Fruit fly (Drosophila melanogaster): ENCODE measurements around the gene zormin.

zormin gene

DNA sequence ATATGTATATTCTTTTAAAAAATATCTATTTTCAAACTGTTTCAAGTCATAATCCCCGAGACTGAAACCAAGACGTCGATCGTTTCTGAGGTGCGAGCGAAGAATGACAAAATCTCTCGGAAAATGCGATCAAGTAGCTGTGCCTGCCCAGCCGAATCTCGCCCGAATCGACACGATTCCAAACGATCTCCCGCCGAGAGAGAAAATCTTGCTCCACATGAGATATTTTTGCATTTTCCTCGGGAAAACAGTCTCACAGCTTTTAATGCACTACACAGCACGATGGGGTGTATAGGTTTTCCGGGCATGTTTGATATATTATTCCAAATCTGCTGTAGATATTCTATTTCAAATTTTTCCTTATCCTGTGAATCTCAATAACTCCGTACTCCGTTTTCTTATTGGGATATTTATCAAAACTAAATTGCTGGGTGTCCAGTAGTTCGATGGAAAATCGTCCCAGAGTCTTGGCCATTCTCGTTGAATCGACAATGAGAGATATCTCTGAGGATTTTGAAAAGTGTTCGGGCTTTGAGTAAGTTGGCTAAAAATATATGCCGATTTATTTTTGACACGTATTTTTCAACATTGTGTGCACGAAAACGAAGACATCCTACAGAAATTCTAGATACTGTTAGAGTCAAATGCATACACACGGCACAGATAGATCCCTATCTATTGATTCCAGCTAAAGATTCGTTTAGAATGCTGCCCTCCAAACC lies 35.8 kb downstream of the zormin start, which contains the start of gene sls (continued):
- TF ChIP-seq wek (GFP tag; optimal IDR thresholded peaks at IDR 0.05) (peak; percentile 72), D (optimal IDR thresholded peaks at IDR 0.05) (no peak), D (GFP tag; optimal IDR thresholded peaks at IDR 0.05) (peak; percentile 79), ERR (GFP tag; optimal IDR thresholded peaks at IDR 0.05) (peak; percentile 92), Dad (GFP tag; optimal IDR thresholded peaks at IDR 0.05) (peak; percentile 66), CG7745 (tag; optimal IDR thresholded peaks at IDR 0.05) (peak; percentile 32), BtbVII (GFP tag; optimal IDR thresholded peaks at IDR 0.05) (peak; percentile 55), Oli (tag; optimal IDR thresholded peaks at IDR 0.05) (peak; percentile 93), NFAT (GFP tag; IDR thresholded peaks at IDR 0.05) (peak; percentile 78), CG18599 (GFP tag; optimal IDR thresholded peaks at IDR 0.05) (peak; percentile 81), Bdp1 (GFP tag; optimal IDR thresholded peaks at IDR 0.05) (peak; percentile 69), Awh (GFP tag; IDR thresholded peaks at IDR 0.05) (peak; percentile 90), CG17186 (GFP tag; optimal IDR thresholded peaks at IDR 0.05) (peak; percentile 27), CG7987 (GFP tag; optimal IDR thresholded peaks at IDR 0.05) (peak; percentile 61), CG2712 (tag; optimal IDR thresholded peaks at IDR 0.05) (peak; percentile 91), CG14014 (GFP tag; IDR thresholded peaks at IDR 0.05) (peak; percentile 93), HHEX (GFP tag; optimal IDR thresholded peaks at IDR 0.05) (peak; percentile 88), CG8089 (GFP tag; optimal IDR thresholded peaks at IDR 0.05) (peak; percentile 89), toy (GFP tag; IDR thresholded peaks at IDR 0.05) (peak; percentile 64), shn (GFP tag; optimal IDR thresholded peaks at IDR 0.05) (peak; percentile 88), CG15601 (tag; optimal IDR thresholded peaks at IDR 0.05) (peak; percentile 93), zen2 (GFP tag; IDR thresholded peaks at IDR 0.05; ENCODE audit: partially characterized antibody) (no peak), vvl (GFP tag; IDR thresholded peaks at IDR 0.05) (peak; percentile 94), Nf-YB (GFP tag; optimal IDR thresholded peaks at IDR 0.05) (peak; percentile 76), chinmo (GFP tag; IDR thresholded peaks at IDR 0.05; ENCODE audit: partially characterized antibody) (no peak), Hr39 (optimal IDR thresholded peaks at IDR 0.05) (no peak), crc (GFP tag; optimal IDR thresholded peaks at IDR 0.05) (peak; percentile 42), CG17385 (GFP tag; optimal IDR thresholded peaks at IDR 0.05) (peak; percentile 90), CG10267 (tag; optimal IDR thresholded peaks at IDR 0.05) (peak; percentile 86), ase (GFP tag; IDR thresholded peaks at IDR 0.05) (peak; percentile 83), sens-2 (GFP tag; IDR thresholded peaks at IDR 0.05) (peak; percentile 89), CG10366 (GFP tag; IDR thresholded peaks at IDR 0.05) (peak; percentile 90), tin (GFP tag; optimal IDR thresholded peaks at IDR 0.05) (peak; percentile 64), grau (tag; optimal IDR thresholded peaks at IDR 0.05) (peak; percentile 94), cwo (GFP tag; optimal IDR thresholded peaks at IDR 0.05) (peak; percentile 64), Gsc (GFP tag; IDR thresholded peaks at IDR 0.05) (peak; percentile 75), CG17361 (GFP tag; IDR thresholded peaks at IDR 0.05) (peak; percentile 86), CG12942 (GFP tag; optimal IDR thresholded peaks at IDR 0.05) (peak; percentile 86), CG12769 (tag; optimal IDR thresholded peaks at IDR 0.05) (peak; percentile 97), Dip3 (GFP tag; optimal IDR thresholded peaks at IDR 0.05) (peak; percentile 91), p53 (GFP tag; optimal IDR thresholded peaks at IDR 0.05) (peak; percentile 34), Mrtf (GFP tag; IDR thresholded peaks at IDR 0.05) (peak; percentile 85), mld (GFP tag; IDR thresholded peaks at IDR 0.05; ENCODE audit: partially characterized antibody) (no peak), CG14710 (tag; optimal IDR thresholded peaks at IDR 0.05) (peak; percentile 70), CG6654 (GFP tag; optimal IDR thresholded peaks at IDR 0.05) (peak; percentile 47), CG3163 (GFP tag; optimal IDR thresholded peaks at IDR 0.05) (peak; percentile 83), CG17829 (tag; optimal IDR thresholded peaks at IDR 0.05) (peak; percentile 83), CG14860 (GFP tag; IDR thresholded peaks at IDR 0.05; ENCODE audit: partially characterized antibody) (no peak), B-H1 (GFP tag; IDR thresholded peaks at IDR 0.05) (peak; percentile 87), CG31224 (GFP tag; IDR thresholded peaks at IDR 0.05) (peak; percentile 80)

Data from whole organism, embryonic.